Worm (Caenorhabditis elegans) whole organism, L4 larva: ENCODE results near the gene scl-2.

Experiments used
- F37D6.2 ChIP-seq: sonication (generic microtip); optimal IDR thresholded peaks from 2 replicates; lab custom pipeline; 2016; ENCODE audit warnings: mild to moderate bottlenecking, missing genetic modification characterization, missing compliant biosample characterization
- F44E2.7 ChIP-seq: fragments of 200-800 bp; sonication (Bioruptor generic); IDR thresholded peaks from 2 replicates; pipeline ENCODE4 v2.1.2; 2022; ENCODE audit warnings: missing genetic modification characterization, missing compliant biosample characterization
- T26A8.4 ChIP-seq: fragments of 200-800 bp; sonication (Bioruptor generic); IDR thresholded peaks from 2 replicates; pipeline ENCODE4 v1.3.6; 2022; ENCODE audit warnings: missing genetic modification characterization, missing compliant biosample characterization
- Y48G9A.11 ChIP-seq: fragments of 200-800 bp; sonication (Bioruptor generic); IDR thresholded peaks from 2 replicates; pipeline ENCODE4 v1.3.6; 2022; ENCODE audit warnings: missing genetic modification reagents, missing genetic modification characterization, missing compliant biosample characterization
- arid-1 ChIP-seq: fragments of 200-800 bp; sonication (Bioruptor generic); conservative IDR thresholded peaks from 2 replicates; pipeline ENCODE4 v1.3.6; 2022; ENCODE audit warnings: missing genetic modification reagents, missing genetic modification characterization, missing compliant biosample characterization
- ces-1 ChIP-seq: fragments of 150-350 bp; sonication (generic microtip); optimal IDR thresholded peaks from 4 replicates; lab custom pipeline; 2014; ENCODE audit warnings: missing biosample characterization, missing genetic modification reagents, missing genetic modification characterization
- daf-16 ChIP-seq, 3 experiments: sonication (generic microtip); optimal IDR thresholded peaks; 2 replicates each; lab custom pipeline; 2016 to 2017; ENCODE audit warnings: missing genetic modification characterization in 3 of 3, missing genetic modification reagents in 3 of 3, mild to moderate bottlenecking in 2 of 3, missing compliant biosample characterization in 2 of 3, missing biosample characterization in 1 of 3, moderate library complexity in 1 of 3
- dmd-6 ChIP-seq: fragments of 200-800 bp; sonication (Bioruptor generic); IDR thresholded peaks from 2 replicates; pipeline ENCODE4 v1.3.6; 2022; ENCODE audit warnings: missing genetic modification reagents, missing genetic modification characterization, missing compliant biosample characterization
- dmd-9 ChIP-seq: fragments of 200-800 bp; sonication (Bioruptor generic); IDR thresholded peaks from 2 replicates; pipeline ENCODE4 v1.3.6; 2022; ENCODE audit warnings: missing genetic modification reagents, missing genetic modification characterization, missing compliant biosample characterization
- dpl-1 ChIP-seq: fragments of 150-350 bp; optimal IDR thresholded peaks from 2 replicates; lab custom pipeline; 2014; ENCODE audit warnings: missing biosample characterization, missing genetic modification reagents, missing genetic modification characterization
- duxl-1 ChIP-seq: sonication (generic microtip); optimal IDR thresholded peaks from 2 replicates; lab custom pipeline; 2016; ENCODE audit warnings: mild to moderate bottlenecking, missing genetic modification characterization, moderate library complexity, missing compliant biosample characterization; ENCODE audit not compliant: poor library complexity
- dve-1 ChIP-seq: sonication (generic microtip); optimal IDR thresholded peaks from 2 replicates; lab custom pipeline; 2017; ENCODE audit warnings: antibody characterized with exemption, mild to moderate bottlenecking, missing genetic modification characterization, missing compliant biosample characterization; ENCODE audit not compliant: insufficient read depth
- egl-27 ChIP-seq: sonication (generic microtip); optimal IDR thresholded peaks from 3 replicates; lab custom pipeline; 2017; ENCODE audit warnings: missing biosample characterization, missing genetic modification reagents, missing genetic modification characterization
- fkh-10 ChIP-seq: fragments of 150-350 bp; optimal IDR thresholded peaks from 2 replicates; lab custom pipeline; 2014; ENCODE audit warnings: missing biosample characterization, missing genetic modification reagents, missing genetic modification characterization
- gei-8 ChIP-seq: fragments of 200-800 bp; sonication (Bioruptor generic); optimal IDR thresholded peaks from 2 replicates; lab custom pipeline; 2018; ENCODE audit warnings: mild to moderate bottlenecking, missing genetic modification characterization, missing compliant biosample characterization
- hif-1 ChIP-seq, 2 experiments: sonication (generic microtip); optimal IDR thresholded peaks; 2 replicates each; lab custom pipeline; 2016 to 2017; ENCODE audit warnings: missing compliant biosample characterization in 2 of 2, missing genetic modification characterization in 2 of 2, missing genetic modification reagents in 2 of 2, missing genotype in 2 of 2, mild to moderate bottlenecking in 1 of 2
- hlh-11 ChIP-seq: fragments of 200-800 bp; sonication (Bioruptor generic); optimal IDR thresholded peaks from 2 replicates; lab custom pipeline; 2018; ENCODE audit warnings: mild to moderate bottlenecking, missing genetic modification characterization, missing compliant biosample characterization
- hlh-30 ChIP-seq: sonication (generic microtip); optimal IDR thresholded peaks from 2 replicates; lab custom pipeline; 2017; ENCODE audit warnings: antibody characterized with exemption, mild to moderate bottlenecking, missing genetic modification characterization, missing compliant biosample characterization; ENCODE audit not compliant: insufficient read depth
- hmg-1.1 ChIP-seq: fragments of 200-800 bp; sonication (Bioruptor generic); IDR thresholded peaks from 2 replicates; pipeline ENCODE4 v1.3.6; 2022; ENCODE audit warnings: missing genetic modification reagents, missing genetic modification characterization, missing compliant biosample characterization
- jun-1 ChIP-seq: fragments of 150-350 bp; optimal IDR thresholded peaks from 2 replicates; lab custom pipeline; 2014; ENCODE audit warnings: missing biosample characterization, missing genetic modification reagents, missing genetic modification characterization
- lin-1 ChIP-seq: fragments of 200-800 bp; sonication (Bioruptor generic); IDR thresholded peaks from 2 replicates; pipeline ENCODE4 v1.3.6; 2022; ENCODE audit warnings: missing genetic modification reagents, missing genetic modification characterization, missing compliant biosample characterization
- lin-38 ChIP-seq: fragments of 200-800 bp; sonication (Bioruptor generic); IDR thresholded peaks from 2 replicates; pipeline ENCODE4 v1.3.6; 2022; ENCODE audit warnings: missing genetic modification reagents, missing genetic modification characterization, missing compliant biosample characterization
- lsy-2 ChIP-seq, 2 experiments: fragments of 150-350 bp in 1 of 2; sonication (generic microtip) in 1 of 2; optimal IDR thresholded peaks; 2 replicates each; lab custom pipeline; 2014 to 2017; ENCODE audit warnings: missing biosample characterization in 2 of 2, missing genetic modification characterization in 2 of 2
- mep-1 ChIP-seq: fragments of 150-350 bp; sonication (generic microtip); optimal IDR thresholded peaks from 3 replicates; lab custom pipeline; 2014; ENCODE audit warnings: missing biosample characterization, missing genetic modification characterization
- mes-2 ChIP-seq: sonication (generic microtip); optimal IDR thresholded peaks from 2 replicates; lab custom pipeline; 2016; ENCODE audit warnings: missing genotype, mild to moderate bottlenecking, missing genetic modification characterization, missing compliant biosample characterization; ENCODE audit not compliant: poor library complexity, severe bottlenecking
- nhr-11 ChIP-seq: fragments of 150-350 bp; optimal IDR thresholded peaks from 2 replicates; lab custom pipeline; 2014; ENCODE audit warnings: missing biosample characterization, missing genetic modification characterization
- nhr-6 ChIP-seq: fragments of 150-350 bp; optimal IDR thresholded peaks from 2 replicates; lab custom pipeline; 2014; ENCODE audit warnings: missing biosample characterization, missing genetic modification characterization
- nhr-76 ChIP-seq: fragments of 150-350 bp; optimal IDR thresholded peaks from 2 replicates; lab custom pipeline; 2014; ENCODE audit warnings: missing biosample characterization, missing genetic modification characterization
- pha-4 ChIP-seq, 2 experiments: fragments of 150-350 bp in 1 of 2; fragments of 200-800 bp in 1 of 2; sonication (Bioruptor generic) in 1 of 2; IDR thresholded peaks in 1 of 2; optimal IDR thresholded peaks in 1 of 2; 2 replicates each; pipeline versions ENCODE4 v1.3.6 to Lab custom; 2014 to 2022; ENCODE audit warnings: missing genetic modification characterization in 2 of 2, missing genetic modification reagents in 2 of 2, missing biosample characterization in 1 of 2, missing compliant biosample characterization in 1 of 2
- rbr-2 ChIP-seq: sonication (generic microtip); optimal IDR thresholded peaks from 2 replicates; lab custom pipeline; 2016; ENCODE audit warnings: missing genotype, missing genetic modification characterization, missing compliant biosample characterization
- saeg-2 ChIP-seq: fragments of 200-800 bp; sonication (Bioruptor generic); IDR thresholded peaks from 2 replicates; pipeline ENCODE4 v1.3.6; 2022; ENCODE audit warnings: missing genetic modification reagents, missing genetic modification characterization, missing compliant biosample characterization
- sdz-12 ChIP-seq: fragments of 200-800 bp; sonication (Bioruptor generic); optimal IDR thresholded peaks from 2 replicates; lab custom pipeline; 2018; ENCODE audit warnings: mild to moderate bottlenecking, missing genetic modification characterization, missing compliant biosample characterization
- snpc-1.2 ChIP-seq: fragments of 200-800 bp; sonication (Bioruptor generic); IDR thresholded peaks from 2 replicates; pipeline ENCODE4 v1.3.6; 2022; ENCODE audit warnings: missing genetic modification reagents, missing genetic modification characterization, missing compliant biosample characterization
- unc-130 ChIP-seq: sonication (generic microtip); optimal IDR thresholded peaks from 2 replicates; lab custom pipeline; 2016; ENCODE audit warnings: missing genetic modification reagents, missing genetic modification characterization, missing compliant biosample characterization
- unc-62 ChIP-seq, 3 experiments: fragments of 150-350 bp in 1 of 3; sonication (generic microtip); optimal IDR thresholded peaks in 2 of 3; peaks in 1 of 3; 1 replicate in 1 of 3; 2 replicates in 2 of 3; lab custom pipeline; 2014 to 2017; ENCODE audit warnings: missing biosample characterization in 3 of 3, missing genetic modification characterization in 3 of 3, missing genetic modification reagents in 3 of 3, missing genotype in 1 of 3
- zfp-2 ChIP-seq: sonication (generic microtip); optimal IDR thresholded peaks from 2 replicates; lab custom pipeline; 2016; ENCODE audit warnings: mild to moderate bottlenecking, missing genetic modification characterization, missing compliant biosample characterization
- zfp-3 ChIP-seq: fragments of 200-800 bp; sonication (Bioruptor generic); conservative IDR thresholded peaks from 2 replicates; pipeline ENCODE4 v1.3.6; 2022; ENCODE audit warnings: missing genetic modification reagents, missing genetic modification characterization, missing compliant biosample characterization
- zip-11 ChIP-seq: fragments of 200-800 bp; sonication (Bioruptor generic); IDR thresholded peaks from 2 replicates; pipeline ENCODE4 v1.3.6; 2022; ENCODE audit warnings: missing genetic modification characterization, missing compliant biosample characterization

Gene scl-2

DNA sequence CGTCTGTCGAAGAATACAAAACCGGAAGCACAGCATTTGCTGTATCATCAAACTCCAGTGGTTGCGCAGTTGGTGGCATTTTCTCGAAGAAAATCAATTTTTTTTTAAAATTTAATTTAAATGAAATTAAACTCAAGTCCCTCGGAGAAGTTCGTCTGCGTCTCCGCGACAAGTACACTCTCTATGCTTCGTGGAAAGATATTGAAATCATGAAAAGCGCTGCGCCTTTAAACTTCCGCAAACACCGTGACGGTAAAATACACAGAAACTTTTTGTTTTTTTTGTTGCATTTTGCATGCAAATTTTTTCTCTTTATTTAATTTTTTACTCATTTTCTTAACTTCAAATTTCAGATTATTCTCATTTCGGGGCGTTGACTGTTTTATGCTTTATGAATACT lies 41.1 kb downstream of the scl-2 start, which contains the start of the genes dli-1, tin-9.2 and exos-4.1:
dli-1 (minus strand) TSS at position 141 of the 400 bp plus-strand sequence.
tin-9.2 (plus strand) TSS at position 344 of the 400 bp plus-strand sequence.
exos-4.1 (plus strand) TSS at position 348 of the 400 bp plus-strand sequence.
- TF ChIP-seq dmd-9 (GFP tag; lab: Robert Waterston, UW) (no peak), F37D6.2 (tag; lab: Kevin White, UChicago) (peak; percentile 9), duxl-1 (tag; lab: Kevin White, UChicago) (peak; percentile 33), hmg-1.1 (GFP tag; lab: Robert Waterston, UW) (peak; percentile 65), dve-1 (tag; lab: Kevin White, UChicago) (peak; percentile 44), Y48G9A.11 (GFP tag; lab: Robert Waterston, UW) (no peak), pha-4 (GFP tag; IDR thresholded peaks at IDR 0.05; lab: Robert Waterston, UW) (0 out of 2 replicates have a peak, but pooled peaks have one; percentile 33), pha-4 (tag; optimal IDR thresholded peaks at IDR 0.05; lab: Kevin White, UChicago) (no peak), jun-1 (tag; lab: Kevin White, UChicago) (no peak), egl-27 (tag; lab: Kevin White, UChicago) (no peak), fkh-10 (GFP tag; lab: Kevin White, UChicago) (peak; percentile 34), arid-1 (peak; percentile 42), zip-11 (GFP tag; lab: Robert Waterston, UW) (no peak), zfp-3 (GFP tag; lab: Robert Waterston, UW) (no peak), rbr-2 (tag; lab: Kevin White, UChicago) (peak; percentile 68), nhr-76 (tag; lab: Kevin White, UChicago) (no peak), hif-1 (tag; optimal IDR thresholded peaks at IDR 0.05; lab: Kevin White, UChicago) (peak in 1 of 2 experiments; percentile 15), lsy-2 (tag; optimal IDR thresholded peaks at IDR 0.05; lab: Kevin White, UChicago) (peak in 1 of 2 experiments; percentile 89), unc-62 (GFP tag; optimal IDR thresholded peaks at IDR 0.05 in 1 of 2; lab: Kevin White, UChicago) (no peak), unc-62 (tag; optimal IDR thresholded peaks at IDR 0.05; lab: Kevin White, UChicago) (no peak), lin-1 (GFP tag; lab: Robert Waterston, UW) (no peak), mes-2 (tag; lab: Kevin White, UChicago) (peak; percentile 80), sdz-12 (GFP tag; lab: Kevin White, UChicago) (no peak), hlh-30 (tag; lab: Kevin White, UChicago) (peak; percentile 46), nhr-6 (tag; lab: Kevin White, UChicago) (peak; percentile 42), ces-1 (peak; percentile 3), hlh-11 (peak; percentile 52), nhr-11 (tag; lab: Kevin White, UChicago) (peak; percentile 7), F44E2.7 (GFP tag; lab: Robert Waterston, UW) (no peak), lin-38 (peak; percentile 81), mep-1 (tag; lab: Kevin White, UChicago) (peak; percentile 69), dmd-6 (GFP tag; lab: Robert Waterston, UW) (no peak), daf-16 (GFP tag; optimal IDR thresholded peaks at IDR 0.05; lab: Kevin White, UChicago) (no peak), daf-16 (tag; optimal IDR thresholded peaks at IDR 0.05; lab: Kevin White, UChicago) (peak; percentile 35), snpc-1.2 (peak; percentile 80), dpl-1 (GFP tag; lab: Kevin White, UChicago) (peak; percentile 78), gei-8 (GFP tag; lab: Kevin White, UChicago) (no peak), zfp-2 (tag; lab: Kevin White, UChicago) (no peak), unc-130 (GFP tag; lab: Kevin White, UChicago) (peak; percentile 28)

DNA sequence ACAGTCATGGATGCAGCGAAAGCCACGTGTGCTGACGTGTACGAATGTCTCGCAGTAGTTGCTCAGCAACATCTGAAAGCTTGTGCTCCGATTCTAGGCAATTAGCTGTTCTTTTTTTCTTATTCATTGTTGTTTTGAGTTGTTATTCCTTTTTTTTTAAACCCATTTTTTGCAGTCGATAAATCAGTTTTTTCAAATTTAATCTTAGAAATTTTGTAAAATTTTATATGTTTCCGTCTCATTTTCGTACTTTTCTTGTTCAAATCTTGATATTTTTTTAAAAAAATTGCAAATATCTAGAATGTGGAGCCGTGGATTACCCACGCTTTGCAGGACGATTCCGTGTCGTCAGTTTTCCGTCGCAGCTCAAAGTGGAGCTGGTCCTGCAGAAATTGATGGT lies 42.9 kb downstream of the scl-2 start, which contains the start of gene fask-1:
fask-1 (plus strand) TSS at position 301 of the 400 bp plus-strand sequence.
- TF ChIP-seq T26A8.4 (GFP tag; lab: Robert Waterston, UW) (no peak), Y48G9A.11 (GFP tag; lab: Robert Waterston, UW) (no peak), lin-38 (0 out of 2 replicates have a peak, but pooled peaks have one; percentile 39), arid-1 (no peak), unc-62 (GFP tag; optimal IDR thresholded peaks at IDR 0.05 in 1 of 2; lab: Kevin White, UChicago) (no peak), unc-62 (tag; optimal IDR thresholded peaks at IDR 0.05; lab: Kevin White, UChicago) (no peak), saeg-2 (no peak)
- TF ChIP-seq, all 104 proteins: peak for 1
